Worm (Caenorhabditis elegans) whole organism, late embryonic: Measurements from ENCODE around the gene dhs-19.

Experiments used
- C08G9.2 ChIP-seq: sonication (generic microtip); optimal IDR thresholded peaks from 2 replicates; lab custom pipeline; 2016; ENCODE audit warnings: mild to moderate bottlenecking, missing genetic modification characterization, moderate library complexity, missing compliant biosample characterization
- F13H6.1 ChIP-seq: sonication (generic microtip); optimal IDR thresholded peaks from 2 replicates; lab custom pipeline; 2016; ENCODE audit warnings: missing genetic modification characterization, missing compliant biosample characterization
- K02D7.2 ChIP-seq: sonication (generic microtip); optimal IDR thresholded peaks from 2 replicates; lab custom pipeline; 2017; ENCODE audit warnings: mild to moderate bottlenecking, missing genetic modification characterization, missing compliant biosample characterization
- Y22D7AL.16 ChIP-seq: sonication (generic microtip); optimal IDR thresholded peaks from 2 replicates; lab custom pipeline; 2016; ENCODE audit warnings: missing genetic modification characterization, missing compliant biosample characterization
- ama-1 ChIP-seq: fragments of 150-350 bp; optimal IDR thresholded peaks from 2 replicates; lab custom pipeline; 2014
- ceh-14 ChIP-seq: sonication (generic microtip); optimal IDR thresholded peaks from 2 replicates; lab custom pipeline; 2016; ENCODE audit warnings: missing genotype, missing genetic modification characterization, missing compliant biosample characterization
- ceh-2 ChIP-seq: sonication (generic microtip); optimal IDR thresholded peaks from 2 replicates; lab custom pipeline; 2016; ENCODE audit warnings: missing genotype, missing genetic modification characterization, missing compliant biosample characterization
- ceh-22 ChIP-seq: sonication (generic microtip); optimal IDR thresholded peaks from 2 replicates; lab custom pipeline; 2017; ENCODE audit warnings: missing biosample characterization, missing genetic modification characterization
- ceh-31 ChIP-seq: sonication (generic microtip); optimal IDR thresholded peaks from 2 replicates; lab custom pipeline; 2016; ENCODE audit warnings: missing genetic modification characterization, missing compliant biosample characterization
- ceh-9 ChIP-seq: sonication (generic microtip); optimal IDR thresholded peaks from 2 replicates; lab custom pipeline; 2016; ENCODE audit warnings: mild to moderate bottlenecking, missing genetic modification characterization, inconsistent platforms, missing compliant biosample characterization
- che-1 ChIP-seq: sonication (generic microtip); optimal IDR thresholded peaks from 2 replicates; lab custom pipeline; 2016; ENCODE audit warnings: mild to moderate bottlenecking, missing genetic modification characterization, missing compliant biosample characterization
- dve-1 ChIP-seq: sonication (generic microtip); optimal IDR thresholded peaks from 2 replicates; lab custom pipeline; 2017; ENCODE audit warnings: antibody characterized with exemption, mild to moderate bottlenecking, missing genetic modification characterization, missing compliant biosample characterization
- elt-2 ChIP-seq: sonication (generic microtip); optimal IDR thresholded peaks from 2 replicates; lab custom pipeline; 2016; ENCODE audit warnings: missing genetic modification reagents, missing genetic modification characterization, missing compliant biosample characterization
- ets-4 ChIP-seq: sonication (generic microtip); optimal IDR thresholded peaks from 2 replicates; lab custom pipeline; 2016; ENCODE audit warnings: missing genetic modification characterization, missing compliant biosample characterization
- fax-1 ChIP-seq: sonication (generic microtip); optimal IDR thresholded peaks from 2 replicates; lab custom pipeline; 2016; ENCODE audit warnings: missing genotype, missing genetic modification characterization, missing compliant biosample characterization
- fkh-6 ChIP-seq: sonication (generic microtip); optimal IDR thresholded peaks from 2 replicates; lab custom pipeline; 2016; ENCODE audit warnings: missing genetic modification characterization, missing compliant biosample characterization
- gmeb-2 ChIP-seq: sonication (generic microtip); optimal IDR thresholded peaks from 2 replicates; lab custom pipeline; 2016; ENCODE audit warnings: missing genetic modification characterization, inconsistent platforms, missing compliant biosample characterization
- hlh-13 ChIP-seq: fragments of 200-800 bp; sonication (Bioruptor generic); optimal IDR thresholded peaks from 2 replicates; lab custom pipeline; 2018; ENCODE audit warnings: mild to moderate bottlenecking, missing genetic modification characterization, missing compliant biosample characterization
- hlh-15 ChIP-seq: sonication (generic microtip); optimal IDR thresholded peaks from 2 replicates; lab custom pipeline; 2016; ENCODE audit warnings: missing genetic modification characterization, missing compliant biosample characterization
- hlh-30 ChIP-seq: sonication (generic microtip); optimal IDR thresholded peaks from 2 replicates; lab custom pipeline; 2017; ENCODE audit warnings: antibody characterized with exemption, missing genetic modification characterization, missing compliant biosample characterization; ENCODE audit not compliant: insufficient read depth
- hlh-8 ChIP-seq: sonication (generic microtip); optimal IDR thresholded peaks from 2 replicates; lab custom pipeline; 2016; ENCODE audit warnings: missing genotype, missing genetic modification characterization, missing compliant biosample characterization
- lim-6 ChIP-seq: sonication (generic microtip); optimal IDR thresholded peaks from 2 replicates; lab custom pipeline; 2016; ENCODE audit warnings: missing genetic modification characterization, missing compliant biosample characterization
- lin-11 ChIP-seq: fragments of 200-800 bp; sonication (Bioruptor generic); optimal IDR thresholded peaks from 2 replicates; lab custom pipeline; 2018; ENCODE audit warnings: mild to moderate bottlenecking, missing genetic modification characterization, missing compliant biosample characterization
- madf-2 ChIP-seq: sonication (generic microtip); optimal IDR thresholded peaks from 2 replicates; lab custom pipeline; 2017; ENCODE audit warnings: missing genetic modification characterization, missing compliant biosample characterization
- mec-3 ChIP-seq: sonication (generic microtip); optimal IDR thresholded peaks from 2 replicates; lab custom pipeline; 2016; ENCODE audit warnings: borderline replicate concordance, missing genetic modification characterization, missing compliant biosample characterization
- nhr-11 ChIP-seq: fragments of 150-350 bp; optimal IDR thresholded peaks from 2 replicates; lab custom pipeline; 2014; ENCODE audit warnings: missing biosample characterization, missing genetic modification characterization
- npax-4 ChIP-seq: sonication (generic microtip); optimal IDR thresholded peaks from 2 replicates; lab custom pipeline; 2016; ENCODE audit warnings: missing genetic modification characterization, missing compliant biosample characterization
- pag-3 ChIP-seq: sonication (generic microtip); optimal IDR thresholded peaks from 2 replicates; lab custom pipeline; 2016; ENCODE audit warnings: missing compliant biosample characterization, missing genetic modification characterization, borderline replicate concordance
- pat-9 ChIP-seq: fragments of 200-800 bp; sonication (Bioruptor generic); optimal IDR thresholded peaks from 2 replicates; lab custom pipeline; 2018; ENCODE audit warnings: mild to moderate bottlenecking, missing genetic modification characterization, moderate library complexity, missing compliant biosample characterization
- pha-4 ChIP-seq: fragments of 150-350 bp; optimal IDR thresholded peaks from 2 replicates; lab custom pipeline; 2018; ENCODE audit warnings: missing biosample characterization, missing genetic modification reagents, missing genetic modification characterization
- pros-1 ChIP-seq: fragments of 150-350 bp; optimal IDR thresholded peaks from 2 replicates; lab custom pipeline; 2014; ENCODE audit warnings: missing biosample characterization, missing genetic modification reagents, missing genetic modification characterization
- sdc-2 ChIP-seq: sonication (generic microtip); optimal IDR thresholded peaks from 2 replicates; lab custom pipeline; 2016; ENCODE audit warnings: missing genotype, missing genetic modification characterization, missing compliant biosample characterization
- tbx-2 ChIP-seq: sonication (generic microtip); optimal IDR thresholded peaks from 2 replicates; lab custom pipeline; 2016; ENCODE audit warnings: missing genetic modification characterization, missing compliant biosample characterization
- tbx-7 ChIP-seq: sonication (generic microtip); optimal IDR thresholded peaks from 2 replicates; lab custom pipeline; 2016; ENCODE audit warnings: missing genotype, missing genetic modification characterization, missing compliant biosample characterization
- unc-3 ChIP-seq, 2 experiments: fragments of 200-800 bp in 1 of 2; sonication (Bioruptor generic) in 1 of 2; sonication (generic microtip) in 1 of 2; conservative IDR thresholded peaks in 1 of 2; optimal IDR thresholded peaks in 1 of 2; 2 replicates each; pipeline versions ENCODE4 v1.3.6 to Lab custom; 2016 to 2022; ENCODE audit warnings: missing compliant biosample characterization in 2 of 2, missing genetic modification characterization in 2 of 2, missing genetic modification reagents in 1 of 2
- unc-55 ChIP-seq: sonication (generic microtip); optimal IDR thresholded peaks from 2 replicates; lab custom pipeline; 2017; ENCODE audit warnings: missing biosample characterization, missing genetic modification reagents, missing genetic modification characterization
- unc-86 ChIP-seq: sonication (generic microtip); optimal IDR thresholded peaks from 2 replicates; lab custom pipeline; 2016; ENCODE audit warnings: missing genetic modification characterization, missing compliant biosample characterization
- ztf-16 ChIP-seq: sonication (generic microtip); optimal IDR thresholded peaks from 2 replicates; lab custom pipeline; 2017; ENCODE audit warnings: missing genetic modification characterization, missing compliant biosample characterization

The dhs-19 gene

ce11 chrV:11520215-11520614 is 29.9 kb upstream of the dhs-19 start, which contains the start of the genes C55A6.11 and C55A6.7 (continued):
- TF ChIP-seq K02D7.2 (tag; lab: Kevin White, UChicago), result no peak
- TF ChIP-seq, all 69 proteins: peak for 0

ce11 chrV:11517789-11518188 is 27.5 kb upstream of the dhs-19 start, which contains the start of gene C55A6.4:
Gene C55A6.4, minus strand, starts transcription at chrV:11517889.
- TF ChIP-seq C08G9.2 (no peak), sdc-2 (tag; lab: Kevin White, UChicago) (no peak), F13H6.1 (tag; lab: Kevin White, UChicago) (no peak), dve-1 (tag; lab: Kevin White, UChicago) (no peak), hlh-15 (tag; lab: Kevin White, UChicago) (no peak), mec-3 (tag; lab: Kevin White, UChicago) (no peak), ceh-22 (tag; lab: Kevin White, UChicago) (no peak), pat-9 (tag; lab: Kevin White, UChicago) (no peak), ceh-9 (tag; lab: Kevin White, UChicago) (no peak), unc-55 (GFP tag; lab: Kevin White, UChicago) (no peak), madf-2 (tag; lab: Kevin White, UChicago) (no peak), pros-1 (tag; lab: Kevin White, UChicago) (no peak)

ce11 chrV:11516141-11516591 is 25.9 kb upstream of the dhs-19 start, which contains the start of gene sdz-8:
Gene sdz-8, minus strand, starts transcription at chrV:11516191.
- no peak for TF ChIP-seq ztf-16
- no peak for TF ChIP-seq ceh-14 (tag; lab: Kevin White, UChicago)
- no peak for TF ChIP-seq hlh-13 (GFP tag; lab: Kevin White, UChicago)
- no peak for TF ChIP-seq Y22D7AL.16 (tag; lab: Kevin White, UChicago)
- no peak for TF ChIP-seq tbx-2 (tag; lab: Kevin White, UChicago)
- no peak for TF ChIP-seq nhr-11
- TF ChIP-seq ceh-9 (tag; lab: Kevin White, UChicago), result no peak
- no peak for TF ChIP-seq pat-9 (tag; lab: Kevin White, UChicago)
- TF ChIP-seq fax-1 (tag; lab: Kevin White, UChicago), result no peak
- no peak for TF ChIP-seq unc-3 (GFP tag; conservative IDR thresholded peaks at IDR 0.05; lab: Robert Waterston, UW)
- no peak for TF ChIP-seq unc-3 (tag; optimal IDR thresholded peaks at IDR 0.05; lab: Kevin White, UChicago)
- TF ChIP-seq che-1 (tag; lab: Kevin White, UChicago), result no peak
- TF ChIP-seq elt-2 (tag; lab: Kevin White, UChicago), result no peak
- no peak for TF ChIP-seq tbx-7 (tag; lab: Kevin White, UChicago)
- TF ChIP-seq fkh-6, result no peak
- no peak for TF ChIP-seq npax-4 (tag; lab: Kevin White, UChicago)

- no peak for TF ChIP-seq gmeb-2
- TF ChIP-seq ets-4, result no peak
- TF ChIP-seq nhr-11, result no peak
- TF ChIP-seq pag-3, result no peak
- TF ChIP-seq pha-4 (tag; lab: Kevin White, UChicago), result no peak
- no peak for TF ChIP-seq sdc-2 (tag; lab: Kevin White, UChicago)
- TF ChIP-seq lim-6 (tag; lab: Kevin White, UChicago), result no peak
- no peak for TF ChIP-seq npax-4 (tag; lab: Kevin White, UChicago)
- no peak for TF ChIP-seq lin-11 (tag; lab: Kevin White, UChicago)
- no peak for TF ChIP-seq pros-1 (tag; lab: Kevin White, UChicago)
- TF ChIP-seq unc-86, result no peak
- TF ChIP-seq ama-1 (lab: Kevin White, UChicago), result no peak
- TF ChIP-seq hlh-30 (tag; lab: Kevin White, UChicago), result no peak
- no peak for TF ChIP-seq fax-1 (tag; lab: Kevin White, UChicago)
- TF ChIP-seq ceh-2 (tag; lab: Kevin White, UChicago), result no peak
- TF ChIP-seq ceh-31 (tag; lab: Kevin White, UChicago), result no peak
- no peak for TF ChIP-seq hlh-15 (tag; lab: Kevin White, UChicago)
- no peak for TF ChIP-seq hlh-8 (tag; lab: Kevin White, UChicago)
- no peak for TF ChIP-seq ztf-16
Measured at ce11 chrV:11515145-11515544, 24.9 kb upstream of the dhs-19 start.
